Fruit fly (Drosophila melanogaster) whole organism, prepupa: Measurements from ENCODE around the gene Gr28b.

ENCODE experiments used
- Blimp-1 ChIP-seq: fragments of 200-800 bp; sonication (Bioruptor generic); optimal IDR thresholded peaks from 3 replicates; lab custom pipeline; 2017; ENCODE audit warnings: missing biosample characterization, missing genetic modification characterization, mild to moderate bottlenecking, moderate library complexity, missing genetic modification reagents
- CG10631 ChIP-seq: fragments of 200-800 bp; sonication (Bioruptor generic); optimal IDR thresholded peaks from 2 replicates; lab custom pipeline; 2016; ENCODE audit warnings: missing biosample characterization, missing genetic modification characterization
- CG10669 ChIP-seq: fragments of 200-800 bp; sonication (Bioruptor generic); optimal IDR thresholded peaks from 3 replicates; lab custom pipeline; 2018; ENCODE audit warnings: missing biosample characterization, mild to moderate bottlenecking, missing genetic modification characterization, moderate library complexity
- CG11294 ChIP-seq: fragments of 200-800 bp; sonication (Bioruptor generic); IDR thresholded peaks from 2 replicates; pipeline ENCODE4 v1.3.6; 2022; ENCODE audit warnings: missing biosample characterization, missing genetic modification characterization
- CG15336 ChIP-seq: fragments of 200-800 bp; sonication (Bioruptor generic); IDR thresholded peaks from 2 replicates; pipeline ENCODE4 v1.3.6; 2022; ENCODE audit warnings: missing biosample characterization, missing genetic modification characterization
- CG1621 ChIP-seq: fragments of 200-800 bp; sonication (Bioruptor generic); optimal IDR thresholded peaks from 3 replicates; lab custom pipeline; 2018; ENCODE audit warnings: missing biosample characterization, mild to moderate bottlenecking, missing genetic modification characterization
- CG16779 ChIP-seq: fragments of 200-800 bp; sonication (Bioruptor generic); optimal IDR thresholded peaks from 3 replicates; lab custom pipeline; 2017; ENCODE audit warnings: missing biosample characterization, mild to moderate bottlenecking, missing genetic modification characterization
- CG3032 ChIP-seq: fragments of 200-800 bp; optimal IDR thresholded peaks from 2 replicates; lab custom pipeline; 2019; ENCODE audit warnings: missing biosample characterization, mild to moderate bottlenecking, missing genetic modification characterization, moderate library complexity
- CG31627 ChIP-seq: fragments of 200-800 bp; sonication (Bioruptor generic); optimal IDR thresholded peaks from 3 replicates; lab custom pipeline; 2016; ENCODE audit warnings: missing biosample characterization, missing genetic modification characterization
- CG34406 ChIP-seq: fragments of 200-800 bp; sonication (Bioruptor generic); optimal IDR thresholded peaks from 3 replicates; lab custom pipeline; 2016; ENCODE audit warnings: missing biosample characterization, missing genetic modification characterization
- CG3919 ChIP-seq: fragments of 200-800 bp; sonication (Bioruptor generic); optimal IDR thresholded peaks from 3 replicates; lab custom pipeline; 2016; ENCODE audit warnings: missing biosample characterization, missing genetic modification characterization
- CG4318 ChIP-seq: fragments of 200-800 bp; sonication (Bioruptor generic); optimal IDR thresholded peaks from 3 replicates; lab custom pipeline; 2017; ENCODE audit warnings: missing biosample characterization, mild to moderate bottlenecking, missing genetic modification characterization
- CG6163 ChIP-seq: fragments of 200-800 bp; sonication (Bioruptor generic); IDR thresholded peaks from 3 replicates; pipeline ENCODE4 v1.3.6; 2022; ENCODE audit warnings: missing biosample characterization, missing genetic modification characterization
- CG6276 ChIP-seq: fragments of 200-800 bp; sonication (Bioruptor generic); optimal IDR thresholded peaks from 2 replicates; lab custom pipeline; 2017; ENCODE audit warnings: missing biosample characterization, mild to moderate bottlenecking, missing genetic modification characterization
- CG6792 ChIP-seq: fragments of 200-800 bp; sonication (Bioruptor generic); optimal IDR thresholded peaks from 3 replicates; lab custom pipeline; 2016; ENCODE audit warnings: missing biosample characterization, missing genetic modification characterization
- CG6854 ChIP-seq: fragments of 200-800 bp; sonication (Bioruptor generic); optimal IDR thresholded peaks from 2 replicates; lab custom pipeline; 2017; ENCODE audit warnings: missing biosample characterization, mild to moderate bottlenecking, missing genetic modification characterization
- CG7368 ChIP-seq: fragments of 200-800 bp; sonication (Bioruptor generic); optimal IDR thresholded peaks from 3 replicates; lab custom pipeline; 2016; ENCODE audit warnings: missing biosample characterization, missing genetic modification characterization
- CG8119 ChIP-seq: fragments of 200-800 bp; sonication (Bioruptor generic); IDR thresholded peaks from 3 replicates; pipeline ENCODE4 v1.3.6; 2022; ENCODE audit warnings: missing biosample characterization, missing genetic modification characterization
- CG8319 ChIP-seq: fragments of 200-800 bp; sonication (Bioruptor generic); optimal IDR thresholded peaks from 3 replicates; lab custom pipeline; 2016; ENCODE audit warnings: missing biosample characterization, missing genetic modification characterization
- CG8632 ChIP-seq: fragments of 200-800 bp; sonication (Bioruptor generic); optimal IDR thresholded peaks from 3 replicates; lab custom pipeline; 2016; ENCODE audit warnings: missing biosample characterization, missing genetic modification characterization
- Eip78C ChIP-seq: fragments of 200-800 bp; sonication (Bioruptor generic); peaks from one replicate; lab custom pipeline; 2016; ENCODE audit warnings: missing biosample characterization, missing genetic modification characterization
- Eip93F ChIP-seq: fragments of 200-800 bp; sonication (Bioruptor generic); optimal IDR thresholded peaks from 2 replicates; lab custom pipeline; 2016; ENCODE audit warnings: missing biosample characterization, mild to moderate bottlenecking, missing genetic modification characterization
- Ets21C ChIP-seq: fragments of 200-800 bp; sonication (Bioruptor generic); optimal IDR thresholded peaks from 3 replicates; lab custom pipeline; 2016; ENCODE audit warnings: missing biosample characterization, missing genetic modification characterization
- Ets96B ChIP-seq: fragments of 200-800 bp; optimal IDR thresholded peaks from 2 replicates; lab custom pipeline; 2019; ENCODE audit warnings: missing biosample characterization, mild to moderate bottlenecking, missing genetic modification characterization, moderate library complexity
- Gug ChIP-seq: fragments of 200-800 bp; sonication (Bioruptor generic); IDR thresholded peaks from 2 replicates; pipeline ENCODE4 v1.3.6; 2022; ENCODE audit warnings: missing biosample characterization, missing genetic modification characterization
- Hr38 ChIP-seq: sonication (Bioruptor generic); optimal IDR thresholded peaks from 2 replicates; lab custom pipeline; 2016; ENCODE audit warnings: missing biosample characterization, missing genetic modification characterization
- Hr39 ChIP-seq: fragments of 200-800 bp; sonication (Bioruptor generic); optimal IDR thresholded peaks from 2 replicates; lab custom pipeline; 2016; ENCODE audit warnings: missing biosample characterization, missing genetic modification characterization
- Lpt ChIP-seq: fragments of 200-800 bp; sonication (Bioruptor generic); optimal IDR thresholded peaks from 3 replicates; lab custom pipeline; 2016; ENCODE audit warnings: missing biosample characterization, missing genetic modification characterization
- Sox14 ChIP-seq: fragments of 200-800 bp; sonication (Bioruptor generic); optimal IDR thresholded peaks from 3 replicates; lab custom pipeline; 2016; ENCODE audit warnings: missing biosample characterization, missing genetic modification characterization
- achi ChIP-seq: fragments of 200-800 bp; sonication (Bioruptor generic); optimal IDR thresholded peaks from 3 replicates; lab custom pipeline; 2016; ENCODE audit warnings: missing biosample characterization, missing genetic modification characterization
- acj6 ChIP-seq: fragments of 200-800 bp; sonication (Bioruptor generic); optimal IDR thresholded peaks from 3 replicates; lab custom pipeline; 2016; ENCODE audit warnings: missing biosample characterization, missing genetic modification characterization
- cyc ChIP-seq: fragments of 200-800 bp; sonication (Bioruptor generic); optimal IDR thresholded peaks from 3 replicates; lab custom pipeline; 2016; ENCODE audit warnings: missing biosample characterization, missing genetic modification characterization
- dac ChIP-seq: fragments of 200-800 bp; sonication (Bioruptor generic); optimal IDR thresholded peaks from 2 replicates; lab custom pipeline; 2017; ENCODE audit warnings: missing biosample characterization, mild to moderate bottlenecking, missing genetic modification characterization
- dsx ChIP-seq: fragments of 200-800 bp; optimal IDR thresholded peaks from 3 replicates; lab custom pipeline; 2019; ENCODE audit warnings: missing biosample characterization, mild to moderate bottlenecking, missing genetic modification characterization, moderate library complexity; ENCODE audit not compliant: poor library complexity, severe bottlenecking
- fd59A ChIP-seq: fragments of 200-800 bp; sonication (Bioruptor generic); optimal IDR thresholded peaks from 2 replicates; lab custom pipeline; 2017; ENCODE audit warnings: missing biosample characterization, mild to moderate bottlenecking, missing genetic modification characterization, missing genetic modification reagents
- fd85E ChIP-seq: fragments of 200-800 bp; sonication (Bioruptor generic); optimal IDR thresholded peaks from 3 replicates; lab custom pipeline; 2016; ENCODE audit warnings: missing biosample characterization, missing genetic modification characterization
- fkh ChIP-seq: fragments of 200-800 bp; sonication (Bioruptor generic); optimal IDR thresholded peaks from 3 replicates; lab custom pipeline; 2017; ENCODE audit warnings: missing biosample characterization, mild to moderate bottlenecking, missing genetic modification characterization, moderate library complexity
- lz ChIP-seq: fragments of 200-800 bp; sonication (Bioruptor generic); optimal IDR thresholded peaks from 3 replicates; lab custom pipeline; 2016; ENCODE audit warnings: missing biosample characterization, missing genetic modification characterization
- net ChIP-seq: fragments of 200-800 bp; sonication (Bioruptor generic); optimal IDR thresholded peaks from 3 replicates; lab custom pipeline; 2016; ENCODE audit warnings: missing biosample characterization, missing genetic modification characterization
- pdm3 ChIP-seq: fragments of 200-800 bp; sonication (Bioruptor generic); optimal IDR thresholded peaks from 3 replicates; lab custom pipeline; 2016; ENCODE audit warnings: missing biosample characterization, missing genetic modification characterization
- salr ChIP-seq, 2 experiments: fragments of 200-800 bp; sonication (Bioruptor generic); optimal IDR thresholded peaks; 3 replicates each; lab custom pipeline; 2016 to 2018; ENCODE audit warnings: missing biosample characterization in 2 of 2, missing genetic modification characterization in 2 of 2, mild to moderate bottlenecking in 1 of 2
- spab ChIP-seq: fragments of 200-800 bp; sonication (Bioruptor generic); optimal IDR thresholded peaks from 2 replicates; lab custom pipeline; 2017; ENCODE audit warnings: missing biosample characterization, mild to moderate bottlenecking, missing genetic modification characterization, missing genetic modification reagents
- ss ChIP-seq, 2 experiments: fragments of 200-800 bp; sonication (Bioruptor generic); optimal IDR thresholded peaks; 2 replicates in 1 of 2; 3 replicates in 1 of 2; lab custom pipeline; 2017 to 2018; ENCODE audit warnings: mild to moderate bottlenecking in 2 of 2, missing biosample characterization in 2 of 2, missing genetic modification characterization in 2 of 2, moderate library complexity in 1 of 2
- topi ChIP-seq: fragments of 200-800 bp; sonication (Bioruptor generic); optimal IDR thresholded peaks from 3 replicates; lab custom pipeline; 2016; ENCODE audit warnings: missing biosample characterization, missing genetic modification characterization

Gene Gr28b

dm6 chr2L:7420305-7421287 is 41.5 kb downstream of the Gr28b start (continued):
- peak; percentile 61 for TF ChIP-seq CG11294 (GFP tag; lab: Robert Waterston, UW)
- peak; percentile 35 for TF ChIP-seq Blimp-1 (GFP tag; lab: Kevin White, UChicago)
- peak; percentile 95 for TF ChIP-seq Eip78C (GFP tag; lab: Kevin White, UChicago)
- peak; percentile 66 for TF ChIP-seq Eip93F (GFP tag; lab: Kevin White, UChicago)
- peak; percentile 86 for TF ChIP-seq CG3919
- TF ChIP-seq CG6854 (GFP tag; lab: Kevin White, UChicago), result peak; percentile 26
- TF ChIP-seq CG7368 (GFP tag; lab: Kevin White, UChicago), result peak; percentile 77
- TF ChIP-seq fd85E (GFP tag; lab: Kevin White, UChicago), result peak; percentile 23
- TF ChIP-seq Hr38 (GFP tag; lab: Kevin White, UChicago), result no peak
- peak; percentile 75 for TF ChIP-seq Sox14
- TF ChIP-seq CG16779 (tag; lab: Kevin White, UChicago), result peak; percentile 70
- peak; percentile 75 for TF ChIP-seq Gug (GFP tag; lab: Robert Waterston, UW)
- peak; percentile 77 for TF ChIP-seq Hr39
- peak; percentile 79 for TF ChIP-seq CG15336 (GFP tag; lab: Robert Waterston, UW)
- TF ChIP-seq fkh (GFP tag; lab: Kevin White, UChicago), result no peak
- peak; percentile 90 to 91 for TF ChIP-seq ss (GFP tag; optimal IDR thresholded peaks at IDR 0.05; lab: Kevin White, UChicago)
- TF ChIP-seq achi (GFP tag; lab: Kevin White, UChicago), result peak; percentile 85
- peak; percentile 57 for TF ChIP-seq CG4318 (GFP tag; lab: Kevin White, UChicago)
- peak; percentile 89 for TF ChIP-seq topi (GFP tag; lab: Kevin White, UChicago)
- TF ChIP-seq dac, result peak; percentile 26
- peak; percentile 91 for TF ChIP-seq pdm3 (GFP tag; lab: Kevin White, UChicago)
- peak; percentile 63 to 90 for TF ChIP-seq salr (GFP tag; optimal IDR thresholded peaks at IDR 0.05; lab: Kevin White, UChicago)
- TF ChIP-seq CG8319, result peak; percentile 72
- TF ChIP-seq CG10631, result peak; percentile 91
- TF ChIP-seq CG1621 (tag; lab: Kevin White, UChicago), result peak; percentile 94
- peak; percentile 96 for TF ChIP-seq Ets96B (tag; lab: Kevin White, UChicago)
- peak; percentile 69 for TF ChIP-seq CG34406 (GFP tag; lab: Kevin White, UChicago)
- peak; percentile 85 for TF ChIP-seq CG6792 (GFP tag; lab: Kevin White, UChicago)
- TF ChIP-seq spab (GFP tag; lab: Kevin White, UChicago), result peak; percentile 89
- TF ChIP-seq CG10669, result peak; percentile 91

- TF ChIP-seq CG11294 (GFP tag; lab: Robert Waterston, UW) (0 out of 2 replicates have a peak, but pooled peaks have one; percentile 11), CG8119 (GFP tag; lab: Robert Waterston, UW) (peak; percentile 67), CG31627 (peak; percentile 65), CG16779 (tag; lab: Kevin White, UChicago) (peak; percentile 44), Lpt (GFP tag; lab: Kevin White, UChicago) (no peak), net (GFP tag; lab: Kevin White, UChicago) (no peak), fd59A (GFP tag; lab: Kevin White, UChicago) (peak; percentile 44), cyc (GFP tag; lab: Kevin White, UChicago) (peak; percentile 69), dsx (GFP tag; lab: Kevin White, UChicago) (peak; percentile 87), Eip93F (GFP tag; lab: Kevin White, UChicago) (no peak), CG1621 (tag; lab: Kevin White, UChicago) (no peak), topi (GFP tag; lab: Kevin White, UChicago) (peak; percentile 82), CG8632 (GFP tag; lab: Kevin White, UChicago) (peak; percentile 49), acj6 (GFP tag; lab: Kevin White, UChicago) (peak; percentile 30), CG6163 (peak; percentile 65), Hr38 (GFP tag; lab: Kevin White, UChicago) (no peak), CG10669 (peak; percentile 64), Ets96B (tag; lab: Kevin White, UChicago) (peak; percentile 58), CG8319 (no peak), Ets21C (GFP tag; lab: Kevin White, UChicago) (peak; percentile 62), CG6276 (GFP tag; lab: Kevin White, UChicago) (peak; percentile 34), pdm3 (GFP tag; lab: Kevin White, UChicago) (peak; percentile 65), lz (GFP tag; lab: Kevin White, UChicago) (peak; percentile 85), Blimp-1 (GFP tag; lab: Kevin White, UChicago) (peak; percentile 62), CG3032 (tag; lab: Kevin White, UChicago) (peak; percentile 77)
These were observed 42.4 kb downstream of the Gr28b start for dm6 chr2L:7419408-7420304.
